Fruit fly (Drosophila melanogaster): Measurements from ENCODE around the gene Saf6.

DNA sequence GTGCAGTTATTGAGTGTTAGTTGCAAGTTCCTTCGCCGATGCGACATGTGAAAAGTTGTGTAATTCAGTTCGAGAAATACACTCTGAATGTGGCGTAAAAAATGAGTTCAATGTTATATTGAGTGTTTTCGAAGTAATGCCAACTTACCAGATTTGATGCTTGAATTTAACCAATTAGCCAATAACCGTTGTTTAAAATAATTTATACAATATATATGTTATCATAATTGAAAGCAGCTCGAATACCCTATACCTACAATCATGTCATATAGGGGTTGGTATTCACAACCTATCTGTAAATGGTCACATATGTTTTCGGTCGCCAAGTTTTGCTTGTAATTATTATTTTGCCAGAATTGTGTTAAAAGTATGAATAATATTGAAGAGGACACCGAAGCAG lies 5.5 kb downstream of the Saf6 start, which contains the start of gene Nnf1b:
- TF ChIP-seq Gug (GFP tag; IDR thresholded peaks at IDR 0.05) (no peak), Sox100B (GFP tag; optimal IDR thresholded peaks at IDR 0.05) (no peak), pan (optimal IDR thresholded peaks at IDR 0.05) (no peak), pan (GFP tag; optimal IDR thresholded peaks at IDR 0.05 in 1 of 2, IDR thresholded peaks at IDR 0.05 in 1 of 2) (no peak), CG7786 (GFP tag; optimal IDR thresholded peaks at IDR 0.05) (no peak), CG15269 (tag; optimal IDR thresholded peaks at IDR 0.05) (no peak), CG17385 (GFP tag; optimal IDR thresholded peaks at IDR 0.05) (no peak), eyg (GFP tag; optimal IDR thresholded peaks at IDR 0.05) (no peak)
